Fruit fly (Drosophila melanogaster): ENCODE results near the gene MED25.

Gene MED25

dm6 chr3R:20007399-20008285 lies 1.1 kb upstream of the MED25 start:
- TF ChIP-seq psq (optimal IDR thresholded peaks at IDR 0.05) (no peak), Dll (optimal IDR thresholded peaks at IDR 0.05) (no peak), usp (GFP tag; optimal IDR thresholded peaks at IDR 0.05) (no peak), pan (optimal IDR thresholded peaks at IDR 0.05) (no peak), EcR (GFP tag; optimal IDR thresholded peaks at IDR 0.05) (no peak), CG8478 (optimal IDR thresholded peaks at IDR 0.05) (no peak)

DNA sequence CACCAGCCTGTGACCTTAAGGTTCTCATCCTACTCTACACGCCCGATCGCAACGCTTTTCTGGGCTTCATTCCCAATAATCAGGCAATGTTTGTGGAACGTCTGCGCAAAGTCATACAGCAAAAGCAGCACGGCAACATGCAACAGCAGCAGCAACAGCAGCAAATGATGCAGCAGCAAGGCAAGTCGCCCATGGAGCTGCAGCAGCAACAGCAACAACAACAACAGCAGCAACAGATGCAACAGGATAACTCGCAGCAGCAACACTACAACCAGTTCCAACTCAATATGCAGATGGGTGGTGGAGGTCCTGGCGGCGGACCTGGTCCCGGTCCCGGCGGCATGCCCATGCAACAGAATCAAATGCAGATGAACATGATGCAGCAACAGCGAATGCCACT lies 2.2 kb downstream of the MED25 start:
- no peak for TF ChIP-seq psq (optimal IDR thresholded peaks at IDR 0.05)
- TF ChIP-seq pan (optimal IDR thresholded peaks at IDR 0.05): no peak
- TF ChIP-seq Dll (optimal IDR thresholded peaks at IDR 0.05): no peak
- TF ChIP-seq EcR (GFP tag; optimal IDR thresholded peaks at IDR 0.05): no peak
- no peak for TF ChIP-seq CG8478 (optimal IDR thresholded peaks at IDR 0.05)
- no peak for TF ChIP-seq usp (GFP tag; optimal IDR thresholded peaks at IDR 0.05)

DNA sequence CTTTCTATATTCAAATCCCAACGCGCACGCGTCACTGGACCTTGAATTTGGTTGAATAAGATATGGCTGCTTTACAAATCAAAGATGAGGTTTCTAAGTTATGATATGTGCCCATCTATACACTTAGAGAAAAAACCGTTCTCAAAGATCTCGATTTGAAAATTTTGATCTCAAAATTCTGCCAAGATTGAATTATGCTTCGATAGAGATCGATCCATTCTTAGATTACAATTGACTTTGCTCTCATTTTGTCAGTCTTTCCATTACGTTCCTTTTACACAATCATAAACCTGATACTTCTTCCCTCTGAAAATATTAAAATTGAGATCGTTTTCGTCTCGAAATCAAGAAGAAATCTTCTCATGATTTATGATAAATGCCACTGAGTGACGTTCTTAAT lies 3.9 kb downstream of the MED25 start:
- TF ChIP-seq CG8478 (optimal IDR thresholded peaks at IDR 0.05) (no peak), usp (GFP tag; optimal IDR thresholded peaks at IDR 0.05) (no peak), psq (optimal IDR thresholded peaks at IDR 0.05) (no peak), pan (optimal IDR thresholded peaks at IDR 0.05) (no peak), Dll (optimal IDR thresholded peaks at IDR 0.05) (no peak), EcR (GFP tag; optimal IDR thresholded peaks at IDR 0.05) (no peak)

DNA sequence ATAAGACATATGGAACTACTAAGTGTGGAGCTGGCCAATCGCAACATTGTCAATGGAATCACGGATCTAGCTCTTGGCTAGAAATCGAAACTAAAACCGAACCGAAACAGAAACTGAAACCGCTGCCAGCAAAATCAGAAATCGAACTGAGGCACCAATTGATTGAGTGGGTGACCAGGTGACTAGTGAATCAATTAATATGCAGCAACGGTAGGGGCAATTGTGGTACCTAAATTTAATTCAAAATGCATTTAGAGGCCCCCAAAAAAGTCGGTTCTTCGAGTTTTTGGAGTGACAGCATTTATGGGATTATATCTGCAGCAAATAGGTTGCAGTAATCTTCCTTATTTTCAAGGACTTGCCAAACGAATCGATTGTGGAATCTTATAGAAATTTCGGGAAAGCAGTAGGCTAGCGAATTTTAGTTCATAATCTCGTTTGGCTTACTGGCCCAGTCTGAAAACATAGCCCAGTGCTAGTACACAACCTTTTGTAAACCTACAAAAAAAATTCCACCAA lies 4.7 kb downstream of the MED25 start, which contains the start of the genes CG17190 and CG4836:
TSS of gene CG17190 (minus strand) at position 101 of the 519 bp plus-strand sequence.
TSS of gene CG4836 (plus strand) at position 469 of the 519 bp plus-strand sequence.
- TF ChIP-seq psq (optimal IDR thresholded peaks at IDR 0.05) (no peak), Dll (optimal IDR thresholded peaks at IDR 0.05) (no peak), CG8478 (optimal IDR thresholded peaks at IDR 0.05) (no peak), EcR (GFP tag; optimal IDR thresholded peaks at IDR 0.05) (no peak), pan (optimal IDR thresholded peaks at IDR 0.05) (no peak), usp (GFP tag; optimal IDR thresholded peaks at IDR 0.05) (no peak)

dm6 chr3R:20021152-20021769 lies 12.5 kb downstream of the MED25 start, which contains the start of the genes PIG-L and psidin:
TSS of gene PIG-L (minus strand) at chr3R:20021338.
TSS of gene psidin (plus strand) at chr3R:20021704.
- TF ChIP-seq psq (optimal IDR thresholded peaks at IDR 0.05) (no peak), usp (GFP tag; optimal IDR thresholded peaks at IDR 0.05) (no peak), CG8478 (optimal IDR thresholded peaks at IDR 0.05) (no peak), Dll (optimal IDR thresholded peaks at IDR 0.05) (no peak), EcR (GFP tag; optimal IDR thresholded peaks at IDR 0.05) (no peak), pan (optimal IDR thresholded peaks at IDR 0.05) (no peak)

DNA sequence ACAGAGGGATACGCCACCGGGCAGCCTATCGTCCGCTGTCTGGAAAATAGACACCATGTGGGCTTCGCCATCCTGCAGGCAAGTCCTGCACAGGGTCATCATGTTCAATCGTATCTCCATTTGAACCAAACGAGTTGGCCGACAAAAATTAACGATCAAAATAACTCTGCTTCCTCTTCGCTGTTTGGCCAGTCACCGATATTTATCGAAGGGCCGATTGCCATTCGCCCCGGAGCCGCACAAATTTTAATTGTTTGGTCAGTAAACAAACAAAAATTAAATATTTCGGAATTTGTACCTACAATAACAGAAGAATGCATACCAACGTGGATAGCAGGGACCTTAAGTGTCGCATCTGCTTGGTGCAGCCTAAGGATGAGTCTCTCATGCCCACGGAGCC lies 19.1 kb downstream of the MED25 start, which contains the start of the genes CG4424 and CG4854:
TSS of gene CG4424 (minus strand) at position 200 of the 400 bp plus-strand sequence.
TSS of gene CG4854 (plus strand) at position 218 of the 400 bp plus-strand sequence.
- TF ChIP-seq EcR (GFP tag; optimal IDR thresholded peaks at IDR 0.05) (no peak), CG8478 (optimal IDR thresholded peaks at IDR 0.05) (no peak), Dll (optimal IDR thresholded peaks at IDR 0.05) (no peak), usp (GFP tag; optimal IDR thresholded peaks at IDR 0.05) (no peak), psq (optimal IDR thresholded peaks at IDR 0.05) (no peak), pan (optimal IDR thresholded peaks at IDR 0.05) (no peak)

- peak; percentile 6 for TF ChIP-seq pan (optimal IDR thresholded peaks at IDR 0.05)
- TF ChIP-seq EcR (GFP tag; optimal IDR thresholded peaks at IDR 0.05): no peak
Measured at dm6 chr3R:20031043-20031763, 22.5 kb downstream of the MED25 start, which contains the start of gene trem. TSS of gene trem (minus strand) at chr3R:20031309.

dm6 chr3R:20031764-20032079 lies 23.0 kb downstream of the MED25 start, which contains the start of gene idc:
TSS of gene idc (plus strand) at chr3R:20031823.
- no peak for TF ChIP-seq usp (GFP tag; optimal IDR thresholded peaks at IDR 0.05)
- no peak for TF ChIP-seq Dll (optimal IDR thresholded peaks at IDR 0.05)
- no peak for TF ChIP-seq psq (optimal IDR thresholded peaks at IDR 0.05)
- TF ChIP-seq pan (optimal IDR thresholded peaks at IDR 0.05): no peak
- TF ChIP-seq CG8478 (optimal IDR thresholded peaks at IDR 0.05): no peak
- TF ChIP-seq EcR (GFP tag; optimal IDR thresholded peaks at IDR 0.05): no peak

- TF ChIP-seq Dll (optimal IDR thresholded peaks at IDR 0.05) (no peak), psq (optimal IDR thresholded peaks at IDR 0.05) (no peak), EcR (GFP tag; optimal IDR thresholded peaks at IDR 0.05) (no peak), pan (optimal IDR thresholded peaks at IDR 0.05) (no peak), CG8478 (optimal IDR thresholded peaks at IDR 0.05) (no peak), usp (GFP tag; optimal IDR thresholded peaks at IDR 0.05) (no peak)
Measured at dm6 chr3R:20035887-20036286, 27.1 kb downstream of the MED25 start, which contains the start of gene Regnase-1. TSS of gene Regnase-1 (minus strand) at chr3R:20036056.

DNA sequence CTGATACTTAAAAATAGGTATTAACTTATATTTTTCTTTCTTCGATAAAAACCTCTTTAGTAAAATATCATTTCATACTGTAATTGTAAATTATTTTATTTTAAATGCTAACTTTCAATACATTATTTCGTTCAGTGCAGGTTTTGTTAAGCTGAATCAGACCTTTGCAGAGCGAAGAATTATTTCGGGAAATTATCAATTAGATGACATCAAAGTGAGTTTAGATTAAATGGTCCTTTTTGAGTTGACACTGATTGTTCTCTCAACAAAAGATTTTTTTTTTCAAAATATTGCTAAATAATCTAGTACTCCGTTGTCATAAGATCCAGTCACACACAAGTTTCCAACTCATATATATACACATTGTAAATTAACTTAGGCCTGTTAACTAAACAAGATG lies 33.7 kb downstream of the MED25 start, which contains the start of the genes CG33934 and Indy-2:
TSS of gene CG33934 (plus strand) at position 301 of the 400 bp plus-strand sequence.
TSS of gene Indy-2 (plus strand) at position 301 of the 400 bp plus-strand sequence.
- TF ChIP-seq pan (optimal IDR thresholded peaks at IDR 0.05) (no peak), EcR (GFP tag; optimal IDR thresholded peaks at IDR 0.05) (no peak), Dll (optimal IDR thresholded peaks at IDR 0.05) (no peak), CG8478 (optimal IDR thresholded peaks at IDR 0.05) (no peak), psq (optimal IDR thresholded peaks at IDR 0.05) (no peak), usp (GFP tag; optimal IDR thresholded peaks at IDR 0.05) (no peak)

DNA sequence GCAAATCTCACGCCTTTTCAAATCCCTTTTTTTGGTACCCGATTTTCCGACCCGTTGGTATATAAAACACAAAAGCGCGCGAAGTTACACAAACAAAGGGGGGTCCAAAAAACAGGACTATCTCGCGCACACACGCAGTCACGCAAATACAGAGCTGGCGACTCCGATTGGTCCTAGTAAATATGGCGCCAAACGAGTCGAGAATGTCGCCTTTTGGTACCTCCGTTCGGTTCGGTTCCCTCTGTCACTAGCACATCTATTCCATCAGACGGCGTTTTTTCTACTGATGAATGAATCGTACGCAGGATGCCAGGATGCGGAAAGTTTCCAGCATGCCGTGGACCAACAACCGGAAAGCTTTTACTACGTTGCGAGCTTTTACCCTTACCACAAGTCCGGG lies 47.1 kb downstream of the MED25 start, which contains the start of gene CG17193:
TSS of gene CG17193 (minus strand) at position 289 of the 400 bp plus-strand sequence.
- TF ChIP-seq EcR (GFP tag; optimal IDR thresholded peaks at IDR 0.05) (no peak), usp (GFP tag; optimal IDR thresholded peaks at IDR 0.05) (no peak), psq (optimal IDR thresholded peaks at IDR 0.05) (no peak), Dll (optimal IDR thresholded peaks at IDR 0.05) (no peak), pan (optimal IDR thresholded peaks at IDR 0.05) (no peak), CG8478 (optimal IDR thresholded peaks at IDR 0.05) (no peak)
